Worm (Caenorhabditis elegans) whole organism, young adult: ENCODE results near the gene ntr-2.

ENCODE experiments used
- D2030.7 ChIP-seq: fragments of 200-800 bp; sonication (Bioruptor generic); IDR thresholded peaks from 2 replicates; pipeline ENCODE4 v1.3.6; 2022; ENCODE audit warnings: missing genetic modification reagents, missing genetic modification characterization, missing compliant biosample characterization
- F49E8.2 ChIP-seq: sonication (generic microtip); optimal IDR thresholded peaks from 3 replicates; lab custom pipeline; 2017; ENCODE audit warnings: missing genetic modification characterization, mild to moderate bottlenecking, missing compliant biosample characterization, antibody characterized with exemption, moderate library complexity; ENCODE audit not compliant: insufficient read depth
- F55B11.4 ChIP-seq: sonication (generic microtip); optimal IDR thresholded peaks from 2 replicates; lab custom pipeline; 2016; ENCODE audit warnings: missing compliant biosample characterization, missing genetic modification characterization, borderline replicate concordance; ENCODE audit not compliant: insufficient read depth
- akir-1 ChIP-seq: fragments of 200-800 bp; sonication (Bioruptor generic); optimal IDR thresholded peaks from 2 replicates; lab custom pipeline; 2018; ENCODE audit warnings: mild to moderate bottlenecking, missing genetic modification characterization, moderate library complexity, missing compliant biosample characterization
- ama-1 ChIP-seq, 3 experiments: fragments of 150-350 bp in 1 of 3; sonication (generic microtip) in 2 of 3; optimal IDR thresholded peaks; 2 replicates each; lab custom pipeline; 2014 to 2018; ENCODE audit warnings: missing biosample characterization in 2 of 3, missing genetic modification characterization in 2 of 3, missing genetic modification reagents in 2 of 3
- die-1 ChIP-seq: sonication (generic microtip); optimal IDR thresholded peaks from 2 replicates; lab custom pipeline; 2016; ENCODE audit warnings: missing genotype, mild to moderate bottlenecking, missing genetic modification characterization, missing compliant biosample characterization
- ets-4 ChIP-seq: fragments of 200-800 bp; sonication (Bioruptor generic); optimal IDR thresholded peaks from 2 replicates; lab custom pipeline; 2018; ENCODE audit warnings: mild to moderate bottlenecking, missing genetic modification characterization, missing compliant biosample characterization
- him-1 ChIP-seq: sonication (generic microtip); optimal IDR thresholded peaks from 2 replicates; lab custom pipeline; 2016; ENCODE audit warnings: missing genotype, missing genetic modification reagents, missing genetic modification characterization, missing compliant biosample characterization
- lag-1 ChIP-seq: fragments of 200-800 bp; sonication (Bioruptor generic); IDR thresholded peaks from 2 replicates; pipeline ENCODE4 v1.3.6; 2022; ENCODE audit warnings: missing genetic modification reagents, missing genetic modification characterization, missing compliant biosample characterization
- pha-4 ChIP-seq: fragments of 150-350 bp; sonication (generic microtip); optimal IDR thresholded peaks from 2 replicates; lab custom pipeline; 2014; ENCODE audit warnings: missing biosample characterization, missing genetic modification reagents, missing genetic modification characterization
- snpc-4 ChIP-seq, 5 experiments: fragments of 150-350 bp in 1 of 5; sonication (generic microtip) in 4 of 5; optimal IDR thresholded peaks; 2 replicates each; lab custom pipeline; 2014 to 2018; ENCODE audit warnings: missing genetic modification characterization in 5 of 5, missing biosample characterization in 3 of 5, antibody characterized with exemption in 2 of 5, mild to moderate bottlenecking in 2 of 5, missing compliant biosample characterization in 2 of 5, missing genotype in 2 of 5, moderate library complexity in 2 of 5, missing genetic modification reagents in 1 of 5
- unc-130 ChIP-seq: sonication (generic microtip); optimal IDR thresholded peaks from 2 replicates; lab custom pipeline; 2016; ENCODE audit warnings: missing genetic modification reagents, missing genetic modification characterization, missing compliant biosample characterization
- zfh-2 ChIP-seq: fragments of 200-800 bp; sonication (Bioruptor generic); conservative IDR thresholded peaks from 2 replicates; pipeline ENCODE4 v1.3.6; 2022; ENCODE audit warnings: missing genetic modification reagents, missing genetic modification characterization, missing compliant biosample characterization
- ztf-22 ChIP-seq: fragments of 200-800 bp; sonication (Bioruptor generic); optimal IDR thresholded peaks from 2 replicates; lab custom pipeline; 2018; ENCODE audit warnings: mild to moderate bottlenecking, missing genetic modification characterization, moderate library complexity, missing compliant biosample characterization

- no peak for TF ChIP-seq akir-1 (GFP tag; lab: Kevin White, UChicago)
- no peak for TF ChIP-seq ama-1 (optimal IDR thresholded peaks at IDR 0.05; lab: Kevin White, UChicago)
- TF ChIP-seq ama-1 (GFP tag; optimal IDR thresholded peaks at IDR 0.05; lab: Kevin White, UChicago): no peak
- TF ChIP-seq F49E8.2 (tag; lab: Kevin White, UChicago): no peak
- no peak for TF ChIP-seq ztf-22 (GFP tag; lab: Kevin White, UChicago)
- no peak for TF ChIP-seq die-1 (tag; lab: Kevin White, UChicago)
- no peak for TF ChIP-seq snpc-4 (GFP tag; optimal IDR thresholded peaks at IDR 0.05; lab: Kevin White, UChicago)
- no peak for TF ChIP-seq snpc-4 (tag; optimal IDR thresholded peaks at IDR 0.05; lab: Kevin White, UChicago)
- TF ChIP-seq pha-4 (tag; lab: Kevin White, UChicago): no peak
- no peak for TF ChIP-seq zfh-2 (GFP tag; lab: Robert Waterston, UW)
- TF ChIP-seq lag-1 (GFP tag; lab: Robert Waterston, UW): no peak
- TF ChIP-seq ets-4: no peak
- no peak for TF ChIP-seq D2030.7 (GFP tag; lab: Robert Waterston, UW)
- no peak for TF ChIP-seq F55B11.4 (tag; lab: Kevin White, UChicago)
- no peak for TF ChIP-seq unc-130
- TF ChIP-seq him-1 (tag; lab: Kevin White, UChicago): no peak
Observed at ce11 chrX:14918538-14918937, 10.2 kb downstream of the ntr-2 start, which contains the start of gene npr-40.
